Worm (Caenorhabditis elegans): ENCODE measurements around the gene idh-1.

ce11 chrIV:9490320-9490719 is 49.4 kb upstream of the idh-1 start, which contains the start of gene sru-6:
- no peak for TF ChIP-seq unc-62 (GFP tag; optimal IDR thresholded peaks at IDR 0.05)
- no peak for TF ChIP-seq rnt-1 (tag; optimal IDR thresholded peaks at IDR 0.05)
- TF ChIP-seq fkh-10 (GFP tag; optimal IDR thresholded peaks at IDR 0.05): no peak
- no peak for TF ChIP-seq ceh-90 (tag; optimal IDR thresholded peaks at IDR 0.05)
- TF ChIP-seq aha-1 (tag; optimal IDR thresholded peaks at IDR 0.05): no peak
